Worm (Caenorhabditis elegans) whole organism, midembryonic: ENCODE data around the gene xbx-1.

Experiments
- T22C8.4 ChIP-seq: fragments of 200-800 bp; sonication (Bioruptor generic); IDR thresholded peaks from 2 replicates; pipeline ENCODE4 v1.3.6; 2022; ENCODE audit warnings: missing genetic modification characterization, missing compliant biosample characterization
- cog-1 ChIP-seq: sonication (generic microtip); optimal IDR thresholded peaks from 2 replicates; lab custom pipeline; 2016; ENCODE audit warnings: missing genetic modification characterization, missing compliant biosample characterization
- flt-1 ChIP-seq: fragments of 200-800 bp; sonication (Bioruptor generic); IDR thresholded peaks from 2 replicates; pipeline ENCODE4 v1.3.6; 2022; ENCODE audit warnings: missing genetic modification characterization, missing compliant biosample characterization
- klf-2 ChIP-seq: fragments of 200-800 bp; sonication (Bioruptor generic); conservative IDR thresholded peaks from 2 replicates; pipeline ENCODE4 v1.3.6; 2022; ENCODE audit warnings: missing genetic modification reagents, missing genetic modification characterization, missing compliant biosample characterization
- med-1 ChIP-seq: sonication (generic microtip); optimal IDR thresholded peaks from 2 replicates; lab custom pipeline; 2017; ENCODE audit warnings: missing genetic modification characterization, mild to moderate bottlenecking, missing compliant biosample characterization, antibody characterized with exemption, missing genetic modification reagents; ENCODE audit not compliant: insufficient read depth
- ref-1 ChIP-seq: fragments of 200-800 bp; sonication (Bioruptor generic); conservative IDR thresholded peaks from 2 replicates; pipeline ENCODE4 v1.3.6; 2022; ENCODE audit warnings: missing genetic modification reagents, missing genetic modification characterization, missing compliant biosample characterization
- ztf-29 ChIP-seq: fragments of 200-800 bp; sonication (Bioruptor generic); IDR thresholded peaks from 2 replicates; pipeline ENCODE4 v1.3.6; 2022; ENCODE audit warnings: missing genetic modification reagents, missing genetic modification characterization, missing compliant biosample characterization

ce11 chrV:14949477-14949876 is 30.6 kb upstream of the xbx-1 start, which contains the start of gene hil-1:
- TF ChIP-seq flt-1 (GFP tag; lab: Robert Waterston, UW) (no peak), ztf-29 (GFP tag; lab: Robert Waterston, UW) (no peak), klf-2 (GFP tag; lab: Robert Waterston, UW) (no peak), T22C8.4 (GFP tag; lab: Robert Waterston, UW) (no peak), ref-1 (GFP tag; lab: Robert Waterston, UW) (no peak), med-1 (GFP tag; lab: Kevin White, UChicago) (no peak), cog-1 (tag; lab: Kevin White, UChicago) (no peak)
